Worm (Caenorhabditis elegans) whole organism, young adult: ENCODE data around the gene ZK1127.4.

Source experiments
- B0035.1 ChIP-seq: sonication (generic microtip); optimal IDR thresholded peaks from 2 replicates; lab custom pipeline; 2016; ENCODE audit warnings: missing genetic modification characterization, mild to moderate bottlenecking, missing compliant biosample characterization, missing genotype, missing genetic modification reagents
- C06A6.2 ChIP-seq: fragments of 200-800 bp; sonication (Bioruptor generic); conservative IDR thresholded peaks from 2 replicates; pipeline ENCODE4 v1.3.6; 2022; ENCODE audit warnings: missing genetic modification characterization, missing compliant biosample characterization
- F10E7.11 ChIP-seq: sonication (generic microtip); optimal IDR thresholded peaks from 2 replicates; lab custom pipeline; 2017; ENCODE audit warnings: mild to moderate bottlenecking, missing genetic modification characterization, moderate library complexity, missing compliant biosample characterization
- F23B12.7 ChIP-seq: sonication (generic microtip); optimal IDR thresholded peaks from 2 replicates; lab custom pipeline; 2017; ENCODE audit warnings: missing genetic modification characterization, mild to moderate bottlenecking, missing compliant biosample characterization, antibody characterized with exemption, moderate library complexity; ENCODE audit not compliant: insufficient read depth
- F33H1.4 ChIP-seq: fragments of 200-800 bp; sonication (Bioruptor generic); IDR thresholded peaks from 2 replicates; pipeline ENCODE4 v1.3.6; 2022; ENCODE audit warnings: missing genetic modification reagents, missing genetic modification characterization, missing compliant biosample characterization
- F49E8.2 ChIP-seq: sonication (generic microtip); optimal IDR thresholded peaks from 3 replicates; lab custom pipeline; 2017; ENCODE audit warnings: missing genetic modification characterization, mild to moderate bottlenecking, missing compliant biosample characterization, antibody characterized with exemption, moderate library complexity; ENCODE audit not compliant: insufficient read depth
- F52B5.7 ChIP-seq: sonication (generic microtip); optimal IDR thresholded peaks from 2 replicates; lab custom pipeline; 2016; ENCODE audit warnings: mild to moderate bottlenecking, missing genetic modification characterization, missing compliant biosample characterization
- F55B11.4 ChIP-seq: sonication (generic microtip); optimal IDR thresholded peaks from 2 replicates; lab custom pipeline; 2016; ENCODE audit warnings: missing compliant biosample characterization, missing genetic modification characterization, borderline replicate concordance; ENCODE audit not compliant: insufficient read depth
- Y53G8AR.9 ChIP-seq: fragments of 200-800 bp; sonication (Bioruptor generic); conservative IDR thresholded peaks from 2 replicates; pipeline ENCODE4 v1.3.6; 2022; ENCODE audit warnings: missing genetic modification reagents, missing genetic modification characterization, missing compliant biosample characterization
- Y67H2A.10 ChIP-seq: fragments of 200-800 bp; sonication (Bioruptor generic); conservative IDR thresholded peaks from 2 replicates; pipeline ENCODE4 v1.3.6; 2022; ENCODE audit warnings: missing genetic modification reagents, missing genetic modification characterization, missing compliant biosample characterization
- Y95B8A.8 ChIP-seq: fragments of 200-800 bp; sonication (Bioruptor generic); IDR thresholded peaks from 2 replicates; pipeline ENCODE4 v1.3.6; 2022; ENCODE audit warnings: missing genetic modification reagents, missing genetic modification characterization, missing compliant biosample characterization
- attf-5 ChIP-seq: fragments of 200-800 bp; sonication (Bioruptor generic); optimal IDR thresholded peaks from 2 replicates; lab custom pipeline; 2018; ENCODE audit warnings: mild to moderate bottlenecking, missing genetic modification characterization, missing compliant biosample characterization
- ceh-27 ChIP-seq: fragments of 200-800 bp; sonication (Bioruptor generic); optimal IDR thresholded peaks from 2 replicates; lab custom pipeline; 2018; ENCODE audit warnings: mild to moderate bottlenecking, missing genetic modification characterization, moderate library complexity, missing compliant biosample characterization
- ceh-40 ChIP-seq: fragments of 200-800 bp; sonication (Bioruptor generic); IDR thresholded peaks from 2 replicates; pipeline ENCODE4 v1.3.6; 2022; ENCODE audit warnings: missing genetic modification characterization, missing compliant biosample characterization
- ceh-79 ChIP-seq: sonication (generic microtip); optimal IDR thresholded peaks from 2 replicates; lab custom pipeline; 2017; ENCODE audit warnings: mild to moderate bottlenecking, missing genetic modification characterization, missing compliant biosample characterization
- ceh-91 ChIP-seq: fragments of 200-800 bp; sonication (Bioruptor generic); IDR thresholded peaks from 2 replicates; pipeline ENCODE4 v1.3.6; 2022; ENCODE audit warnings: missing genetic modification reagents, missing genetic modification characterization, missing compliant biosample characterization
- ets-4 ChIP-seq: fragments of 200-800 bp; sonication (Bioruptor generic); optimal IDR thresholded peaks from 2 replicates; lab custom pipeline; 2018; ENCODE audit warnings: mild to moderate bottlenecking, missing genetic modification characterization, missing compliant biosample characterization
- gei-17 ChIP-seq: fragments of 200-800 bp; sonication (Bioruptor generic); optimal IDR thresholded peaks from 2 replicates; lab custom pipeline; 2018; ENCODE audit warnings: mild to moderate bottlenecking, missing genetic modification characterization, missing compliant biosample characterization
- him-1 ChIP-seq: sonication (generic microtip); optimal IDR thresholded peaks from 2 replicates; lab custom pipeline; 2016; ENCODE audit warnings: missing genotype, missing genetic modification reagents, missing genetic modification characterization, missing compliant biosample characterization
- hlh-12 ChIP-seq: sonication (generic microtip); optimal IDR thresholded peaks from 2 replicates; lab custom pipeline; 2016; ENCODE audit warnings: missing genetic modification characterization, missing compliant biosample characterization
- hlh-26 ChIP-seq: fragments of 200-800 bp; sonication (Bioruptor generic); conservative IDR thresholded peaks from 2 replicates; pipeline ENCODE4 v1.3.6; 2022; ENCODE audit warnings: missing genetic modification reagents, missing genetic modification characterization, missing compliant biosample characterization
- lin-35 ChIP-seq, 3 experiments: fragments of 150-350 bp in 2 of 3; sonication (generic microtip) in 1 of 3; optimal IDR thresholded peaks; 2 replicates each; lab custom pipeline; 2014 to 2018; ENCODE audit warnings: missing biosample characterization in 3 of 3, missing genetic modification characterization in 3 of 3, missing genetic modification reagents in 3 of 3
- lsy-27 ChIP-seq: sonication (generic microtip); optimal IDR thresholded peaks from 2 replicates; lab custom pipeline; 2017; ENCODE audit warnings: missing genetic modification characterization, mild to moderate bottlenecking, missing compliant biosample characterization, antibody characterized with exemption, missing genotype, borderline replicate concordance; ENCODE audit not compliant: insufficient read depth
- madf-6 ChIP-seq: fragments of 200-800 bp; sonication (Bioruptor generic); IDR thresholded peaks from 2 replicates; pipeline ENCODE4 v1.3.6; 2022; ENCODE audit warnings: missing genetic modification reagents, missing genetic modification characterization, missing compliant biosample characterization
- madf-8 ChIP-seq: fragments of 200-800 bp; sonication (Bioruptor generic); conservative IDR thresholded peaks from 2 replicates; pipeline ENCODE4 v1.3.6; 2022; ENCODE audit warnings: missing genetic modification reagents, missing genetic modification characterization, missing compliant biosample characterization
- rpc-1 ChIP-seq, 2 experiments: fragments of 150-350 bp in 1 of 2; sonication (generic microtip) in 1 of 2; optimal IDR thresholded peaks; 2 replicates each; lab custom pipeline; 2014 to 2018; ENCODE audit warnings: missing biosample characterization in 1 of 2, missing genetic modification characterization in 1 of 2, missing genetic modification reagents in 1 of 2, missing genotype in 1 of 2
- snpc-1.1 ChIP-seq: sonication (generic microtip); optimal IDR thresholded peaks from 2 replicates; lab custom pipeline; 2017; ENCODE audit warnings: missing genetic modification characterization, mild to moderate bottlenecking, missing compliant biosample characterization, antibody characterized with exemption, moderate library complexity, missing genotype, missing genetic modification reagents; ENCODE audit not compliant: insufficient read depth
- snpc-1.3 ChIP-seq: sonication (generic microtip); optimal IDR thresholded peaks from 2 replicates; lab custom pipeline; 2017; ENCODE audit warnings: missing genetic modification characterization, mild to moderate bottlenecking, missing compliant biosample characterization, antibody characterized with exemption, moderate library complexity, missing genotype, missing genetic modification reagents; ENCODE audit not compliant: insufficient read depth
- snpc-3.4 ChIP-seq: sonication (generic microtip); optimal IDR thresholded peaks from 2 replicates; lab custom pipeline; 2017; ENCODE audit warnings: missing genetic modification characterization, mild to moderate bottlenecking, missing compliant biosample characterization, antibody characterized with exemption, moderate library complexity, missing genotype, missing genetic modification reagents
- tlf-1 ChIP-seq: fragments of 200-800 bp; sonication (Bioruptor generic); optimal IDR thresholded peaks from 2 replicates; lab custom pipeline; 2018; ENCODE audit warnings: mild to moderate bottlenecking, missing genetic modification characterization, missing compliant biosample characterization
- unc-130 ChIP-seq: sonication (generic microtip); optimal IDR thresholded peaks from 2 replicates; lab custom pipeline; 2016; ENCODE audit warnings: missing genetic modification reagents, missing genetic modification characterization, missing compliant biosample characterization
- zfh-2 ChIP-seq: fragments of 200-800 bp; sonication (Bioruptor generic); conservative IDR thresholded peaks from 2 replicates; pipeline ENCODE4 v1.3.6; 2022; ENCODE audit warnings: missing genetic modification reagents, missing genetic modification characterization, missing compliant biosample characterization
- ztf-22 ChIP-seq: fragments of 200-800 bp; sonication (Bioruptor generic); optimal IDR thresholded peaks from 2 replicates; lab custom pipeline; 2018; ENCODE audit warnings: mild to moderate bottlenecking, missing genetic modification characterization, moderate library complexity, missing compliant biosample characterization
- ztf-28 ChIP-seq: fragments of 200-800 bp; sonication (Bioruptor generic); IDR thresholded peaks from 2 replicates; pipeline ENCODE4 v1.3.6; 2022; ENCODE audit warnings: missing genetic modification reagents, missing genetic modification characterization, missing compliant biosample characterization

Gene ZK1127.4

ce11 chrII:7065391-7065790, 11.6 kb downstream of the ZK1127.4 start, which contains the start of gene nos-2 (continued):
- TF ChIP-seq gei-17 (GFP tag; lab: Kevin White, UChicago), result no peak
- no peak for TF ChIP-seq ets-4
- TF ChIP-seq rpc-1 (optimal IDR thresholded peaks at IDR 0.05; lab: Kevin White, UChicago), result no peak
- no peak for TF ChIP-seq rpc-1 (tag; optimal IDR thresholded peaks at IDR 0.05; lab: Kevin White, UChicago)
- no peak for TF ChIP-seq zfh-2 (GFP tag; lab: Robert Waterston, UW)
- no peak for TF ChIP-seq B0035.1 (tag; lab: Kevin White, UChicago)
- TF ChIP-seq ceh-40 (GFP tag; lab: Robert Waterston, UW), result no peak
- TF ChIP-seq madf-6 (GFP tag; lab: Robert Waterston, UW), result peak; percentile 85
- peak; percentile 65 for TF ChIP-seq madf-8 (GFP tag; lab: Robert Waterston, UW)
- TF ChIP-seq F52B5.7 (tag; lab: Kevin White, UChicago), result no peak
- no peak for TF ChIP-seq C06A6.2 (GFP tag; lab: Robert Waterston, UW)
- no peak for TF ChIP-seq F23B12.7
- no peak for TF ChIP-seq attf-5 (GFP tag; lab: Kevin White, UChicago)
- TF ChIP-seq hlh-26 (GFP tag; lab: Robert Waterston, UW), result no peak
- TF ChIP-seq lin-35 (GFP tag; optimal IDR thresholded peaks at IDR 0.05; lab: Kevin White, UChicago), result no peak
- TF ChIP-seq ztf-22, result no peak
- no peak for TF ChIP-seq ceh-27 (GFP tag; lab: Kevin White, UChicago)
- no peak for TF ChIP-seq lsy-27 (tag; lab: Kevin White, UChicago)
- no peak for TF ChIP-seq ceh-79 (tag; lab: Kevin White, UChicago)
- peak; percentile 16; the same call in 1 of the 2 replicates for TF ChIP-seq F33H1.4 (GFP tag; lab: Robert Waterston, UW)
- TF ChIP-seq unc-130, result no peak
- TF ChIP-seq tlf-1 (GFP tag; lab: Kevin White, UChicago), result no peak
- TF ChIP-seq hlh-12 (tag; lab: Kevin White, UChicago), result no peak
- TF ChIP-seq snpc-3.4 (tag; lab: Kevin White, UChicago), result no peak
- TF ChIP-seq ceh-91 (GFP tag; lab: Robert Waterston, UW), result 0 out of 2 replicates have a peak, but pooled peaks have one; percentile 9

ce11 chrII:7069866-7070265, 16.1 kb downstream of the ZK1127.4 start, which contains the start of gene him-14:
TSS of gene him-14 (minus strand) at chrII:7069966.
- 0 out of 2 replicates have a peak, but pooled peaks have one; percentile 17 for TF ChIP-seq Y53G8AR.9 (GFP tag; lab: Robert Waterston, UW)
- no peak for TF ChIP-seq F55B11.4 (tag; lab: Kevin White, UChicago)
- peak; percentile 10 for TF ChIP-seq him-1 (tag; lab: Kevin White, UChicago)
- peak; percentile 24; the same call in 1 of the 2 replicates for TF ChIP-seq madf-6 (GFP tag; lab: Robert Waterston, UW)
- no peak for TF ChIP-seq Y67H2A.10 (GFP tag; lab: Robert Waterston, UW)
- no peak for TF ChIP-seq F10E7.11 (tag; lab: Kevin White, UChicago)
- TF ChIP-seq F49E8.2 (tag; lab: Kevin White, UChicago), result peak; percentile 14
- TF ChIP-seq ztf-28, result no peak
- TF ChIP-seq snpc-1.3 (tag; lab: Kevin White, UChicago), result peak; percentile 1
- TF ChIP-seq snpc-1.1 (tag; lab: Kevin White, UChicago), result no peak
- no peak for TF ChIP-seq Y95B8A.8 (GFP tag; lab: Robert Waterston, UW)
